Fruit fly (Drosophila melanogaster) whole organism, adult: ENCODE results near the gene Cyp1.

Source experiments
- CG11617 ChIP-seq: fragments of 200-800 bp; sonication (Bioruptor generic); optimal IDR thresholded peaks from 2 replicates; lab custom pipeline; 2017; ENCODE audit warnings: mild to moderate bottlenecking, missing biosample characterization, missing genetic modification reagents, missing genetic modification characterization
- CG12768 ChIP-seq: fragments of 200-800 bp; sonication (Bioruptor generic); optimal IDR thresholded peaks from 2 replicates; lab custom pipeline; 2017; ENCODE audit warnings: missing biosample characterization, missing genetic modification characterization, mild to moderate bottlenecking, moderate library complexity, missing genetic modification reagents
- CG14711 ChIP-seq: fragments of 200-800 bp; sonication (Bioruptor generic); optimal IDR thresholded peaks from 2 replicates; lab custom pipeline; 2018; ENCODE audit warnings: missing biosample characterization, mild to moderate bottlenecking, missing genetic modification characterization, moderate library complexity
- CG1620 ChIP-seq: fragments of 200-800 bp; sonication (Bioruptor generic); optimal IDR thresholded peaks from 2 replicates; lab custom pipeline; 2016; ENCODE audit warnings: missing biosample characterization, missing genetic modification characterization
- CG33017 ChIP-seq: fragments of 200-800 bp; sonication (Bioruptor generic); optimal IDR thresholded peaks from 2 replicates; lab custom pipeline; 2018; ENCODE audit warnings: missing biosample characterization, mild to moderate bottlenecking, missing genetic modification characterization, moderate library complexity
- CG5204 ChIP-seq: fragments of 200-800 bp; sonication (Bioruptor generic); optimal IDR thresholded peaks from 2 replicates; lab custom pipeline; 2016; ENCODE audit warnings: missing biosample characterization, missing genetic modification characterization
- CG7045 ChIP-seq: fragments of 200-800 bp; sonication (Bioruptor generic); optimal IDR thresholded peaks from 2 replicates; lab custom pipeline; 2017; ENCODE audit warnings: missing biosample characterization, mild to moderate bottlenecking, missing genetic modification characterization
- CG7101 ChIP-seq: fragments of 200-800 bp; sonication (Bioruptor generic); optimal IDR thresholded peaks from 2 replicates; lab custom pipeline; 2018; ENCODE audit warnings: missing biosample characterization, mild to moderate bottlenecking, missing genetic modification characterization, moderate library complexity
- Clk ChIP-seq: fragments of 200-800 bp; sonication (Bioruptor generic); optimal IDR thresholded peaks from 2 replicates; lab custom pipeline; 2017; ENCODE audit warnings: missing biosample characterization, missing genetic modification characterization
- Crg-1 ChIP-seq: fragments of 200-800 bp; sonication (Bioruptor generic); optimal IDR thresholded peaks from 2 replicates; lab custom pipeline; 2016; ENCODE audit warnings: missing biosample characterization, missing genetic modification characterization
- Hr96 ChIP-seq: fragments of 200-800 bp; sonication (Bioruptor generic); optimal IDR thresholded peaks from 2 replicates; lab custom pipeline; 2016; ENCODE audit warnings: missing biosample characterization, missing genetic modification characterization
- Mnt ChIP-seq: fragments of 200-800 bp; sonication (Bioruptor generic); optimal IDR thresholded peaks from 2 replicates; lab custom pipeline; 2016; ENCODE audit warnings: missing biosample characterization, mild to moderate bottlenecking, missing genetic modification characterization
- bab1 ChIP-seq: fragments of 200-800 bp; sonication (Bioruptor generic); optimal IDR thresholded peaks from 3 replicates; lab custom pipeline; 2019; ENCODE audit warnings: missing biosample characterization, mild to moderate bottlenecking, missing genetic modification characterization, moderate library complexity
- cic ChIP-seq: fragments of 200-800 bp; sonication (Bioruptor generic); optimal IDR thresholded peaks from 2 replicates; lab custom pipeline; 2017; ENCODE audit warnings: missing biosample characterization, mild to moderate bottlenecking, missing genetic modification characterization, moderate library complexity
- cnc ChIP-seq, 2 experiments: fragments of >200 bp; optimal IDR thresholded peaks; 2 replicates each; lab custom pipeline; 2017
- kay ChIP-seq: fragments of 200-800 bp; sonication (Bioruptor generic); peaks from one replicate; lab custom pipeline; 2016; ENCODE audit warnings: missing biosample characterization, missing genetic modification characterization, borderline replicate concordance
- ovo ChIP-seq: fragments of 200-800 bp; sonication (Bioruptor generic); optimal IDR thresholded peaks from 2 replicates; lab custom pipeline; 2016; ENCODE audit warnings: missing biosample characterization, missing genetic modification characterization
- pad ChIP-seq: fragments of 200-800 bp; sonication (Bioruptor generic); optimal IDR thresholded peaks from 3 replicates; lab custom pipeline; 2017; ENCODE audit warnings: missing biosample characterization, missing genetic modification characterization, mild to moderate bottlenecking, moderate library complexity, missing genetic modification reagents
- tj ChIP-seq: fragments of 200-800 bp; sonication (Bioruptor generic); optimal IDR thresholded peaks from 3 replicates; lab custom pipeline; 2017; ENCODE audit warnings: missing biosample characterization, mild to moderate bottlenecking, missing genetic modification characterization, moderate library complexity
- toe ChIP-seq: fragments of 200-800 bp; sonication (Bioruptor generic); optimal IDR thresholded peaks from 2 replicates; lab custom pipeline; 2016; ENCODE audit warnings: missing biosample characterization, missing genetic modification characterization

Cyp1 gene

DNA sequence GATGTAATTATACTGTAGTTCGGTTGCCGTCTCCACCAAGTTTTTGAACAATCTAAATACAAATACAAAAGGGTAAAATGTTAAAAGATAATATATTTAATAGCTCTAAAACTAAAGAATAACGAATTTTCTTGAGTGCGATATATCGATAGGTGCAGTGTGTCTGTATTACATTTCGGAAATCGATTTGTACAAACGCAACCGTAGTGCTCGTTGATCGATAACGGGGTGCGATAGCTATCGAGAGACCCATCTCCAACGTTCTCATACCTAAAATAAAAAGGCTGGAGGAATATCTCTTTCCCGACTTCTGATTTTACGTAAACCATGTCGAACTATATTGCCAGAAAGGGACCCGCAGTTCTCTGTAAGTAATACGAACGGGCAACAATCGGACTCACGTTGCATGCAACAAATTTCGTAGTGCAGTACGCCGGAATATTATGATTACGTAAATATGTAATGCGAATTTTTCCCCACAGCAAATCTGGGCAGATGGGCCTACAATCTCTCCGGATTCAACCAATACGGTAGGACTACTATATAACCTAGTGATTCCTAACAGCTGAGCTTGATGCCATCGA is 34.0 kb downstream of the Cyp1 start, which contains the start of gene UQCR-14:
Gene UQCR-14 (plus strand): TSS at position 206 of the 584 bp plus-strand sequence.
- TF ChIP-seq CG14711 (tag; lab: Kevin White, UChicago) = peak; percentile 52
- TF ChIP-seq kay (GFP tag; lab: Kevin White, UChicago) = no peak
- no peak for TF ChIP-seq CG5204 (GFP tag; lab: Kevin White, UChicago)
- no peak for TF ChIP-seq ovo
- TF ChIP-seq cic (GFP tag; lab: Kevin White, UChicago) = peak; percentile 25
- no peak for TF ChIP-seq tj
- TF ChIP-seq Crg-1 (GFP tag; lab: Kevin White, UChicago) = peak; percentile 9
- TF ChIP-seq CG33017 (tag; lab: Kevin White, UChicago) = peak; percentile 47
- TF ChIP-seq cnc (optimal IDR thresholded peaks at IDR 0.05; lab: Kevin White, UChicago) = no peak
- peak; percentile 57 for TF ChIP-seq Mnt (GFP tag; lab: Kevin White, UChicago)
- no peak for TF ChIP-seq Clk (GFP tag; lab: Kevin White, UChicago)
- TF ChIP-seq pad = peak; percentile 47
- peak; percentile 24 for TF ChIP-seq CG11617 (GFP tag; lab: Kevin White, UChicago)
- peak; percentile 66 for TF ChIP-seq bab1 (GFP tag; lab: Kevin White, UChicago)
- no peak for TF ChIP-seq CG7045 (GFP tag; lab: Kevin White, UChicago)
- peak; percentile 20 for TF ChIP-seq toe (GFP tag; lab: Kevin White, UChicago)
- TF ChIP-seq Hr96 (GFP tag; lab: Kevin White, UChicago) = no peak
- no peak for TF ChIP-seq CG12768 (GFP tag; lab: Kevin White, UChicago)
- peak; percentile 53 for TF ChIP-seq CG1620 (GFP tag; lab: Kevin White, UChicago)
- peak; percentile 65 for TF ChIP-seq CG7101

DNA sequence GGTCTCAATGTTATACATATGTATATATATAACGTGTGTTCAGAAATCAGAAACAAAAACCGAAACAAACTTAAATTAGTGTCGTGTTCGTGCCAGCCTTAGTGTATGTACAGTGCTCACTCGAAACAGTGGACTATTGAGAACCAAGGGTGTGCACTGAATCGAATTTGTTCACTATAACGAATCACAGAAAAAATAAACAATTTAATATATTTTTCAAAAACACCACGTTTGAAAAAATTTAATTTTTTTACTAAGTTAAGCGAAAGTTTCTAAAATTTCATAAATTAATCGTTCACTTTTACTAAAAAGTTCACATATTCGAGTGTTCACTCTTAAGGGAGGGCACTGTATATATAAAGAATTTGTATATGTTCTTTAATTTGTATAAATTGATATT is 35.0 kb downstream of the Cyp1 start:
- TF ChIP-seq bab1 (GFP tag; lab: Kevin White, UChicago) (peak; percentile 14), tj (no peak), CG1620 (GFP tag; lab: Kevin White, UChicago) (no peak), CG5204 (GFP tag; lab: Kevin White, UChicago) (no peak), ovo (no peak), CG12768 (GFP tag; lab: Kevin White, UChicago) (no peak), cic (GFP tag; lab: Kevin White, UChicago) (no peak), CG7045 (GFP tag; lab: Kevin White, UChicago) (no peak), kay (GFP tag; lab: Kevin White, UChicago) (no peak), CG14711 (tag; lab: Kevin White, UChicago) (peak; percentile 36), pad (peak; percentile 13), CG7101 (peak; percentile 57), CG33017 (tag; lab: Kevin White, UChicago) (peak; percentile 41), CG11617 (GFP tag; lab: Kevin White, UChicago) (peak; percentile 32), Hr96 (GFP tag; lab: Kevin White, UChicago) (no peak), Clk (GFP tag; lab: Kevin White, UChicago) (no peak), Crg-1 (GFP tag; lab: Kevin White, UChicago) (no peak), cnc (optimal IDR thresholded peaks at IDR 0.05; lab: Kevin White, UChicago) (no peak), toe (GFP tag; lab: Kevin White, UChicago) (no peak), Mnt (GFP tag; lab: Kevin White, UChicago) (no peak)

DNA sequence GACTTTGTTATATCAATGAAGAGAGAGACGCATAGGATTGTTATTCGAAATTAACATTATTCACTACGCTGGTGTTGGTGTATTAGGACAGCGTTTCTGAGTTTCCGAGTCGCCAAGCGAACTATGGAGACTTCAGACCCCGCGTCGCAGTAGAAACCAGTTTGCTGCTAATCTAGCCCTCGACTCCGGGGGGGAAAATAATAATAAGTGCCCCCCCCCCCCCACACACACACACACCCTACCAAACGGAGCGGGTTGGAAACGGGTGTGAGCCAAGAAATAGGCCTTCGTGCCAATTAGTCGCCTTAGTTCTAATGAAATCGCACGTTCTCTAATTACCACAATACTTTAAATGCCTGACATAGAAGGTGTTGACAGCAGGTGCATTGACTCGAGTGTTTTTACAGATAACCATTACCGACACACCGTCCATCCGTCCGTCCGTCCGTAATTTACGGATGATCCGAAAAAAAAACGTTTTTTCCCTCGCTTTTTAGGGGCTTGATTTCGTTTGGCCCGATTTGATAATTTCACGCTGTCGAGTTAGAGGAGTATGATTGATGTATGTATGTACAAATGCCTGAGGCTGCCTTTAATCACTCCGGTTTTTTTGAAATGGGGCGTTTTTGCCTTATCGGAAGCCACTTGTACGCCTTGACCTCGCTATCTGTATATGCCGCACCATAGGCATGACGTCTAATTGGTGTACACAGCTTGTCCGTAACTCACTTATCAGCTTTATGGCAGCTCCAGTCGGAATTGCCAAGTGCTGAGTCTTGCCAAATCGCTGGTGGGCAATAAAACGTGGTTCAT is 38.2 kb downstream of the Cyp1 start:
- TF ChIP-seq Clk (GFP tag; lab: Kevin White, UChicago) (no peak), Mnt (GFP tag; lab: Kevin White, UChicago) (peak; percentile 61), CG12768 (GFP tag; lab: Kevin White, UChicago) (no peak), kay (GFP tag; lab: Kevin White, UChicago) (peak; percentile 7), tj (peak; percentile 34), ovo (peak; percentile 25), CG5204 (GFP tag; lab: Kevin White, UChicago) (no peak)

DNA sequence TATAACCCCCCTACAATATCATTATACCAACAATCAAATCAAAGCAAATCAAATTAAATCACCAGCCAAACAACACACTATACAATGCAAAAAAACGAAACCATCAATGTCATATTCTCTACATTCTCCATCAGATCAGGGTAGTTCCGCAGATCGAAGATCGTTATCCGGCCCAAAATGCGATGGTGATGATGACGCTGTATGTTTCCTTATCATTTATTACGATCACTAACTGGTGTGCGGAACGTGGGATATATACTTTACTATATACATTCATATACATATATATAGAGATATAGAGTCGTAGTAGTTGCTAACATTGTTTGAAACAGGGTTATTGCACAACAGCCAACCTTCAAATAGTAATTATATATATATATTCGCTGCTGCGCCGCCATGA is 38.9 kb downstream of the Cyp1 start:
- peak; percentile 63 for TF ChIP-seq kay (GFP tag; lab: Kevin White, UChicago)
- TF ChIP-seq cnc (optimal IDR thresholded peaks at IDR 0.05; lab: Kevin White, UChicago) = no peak

DNA sequence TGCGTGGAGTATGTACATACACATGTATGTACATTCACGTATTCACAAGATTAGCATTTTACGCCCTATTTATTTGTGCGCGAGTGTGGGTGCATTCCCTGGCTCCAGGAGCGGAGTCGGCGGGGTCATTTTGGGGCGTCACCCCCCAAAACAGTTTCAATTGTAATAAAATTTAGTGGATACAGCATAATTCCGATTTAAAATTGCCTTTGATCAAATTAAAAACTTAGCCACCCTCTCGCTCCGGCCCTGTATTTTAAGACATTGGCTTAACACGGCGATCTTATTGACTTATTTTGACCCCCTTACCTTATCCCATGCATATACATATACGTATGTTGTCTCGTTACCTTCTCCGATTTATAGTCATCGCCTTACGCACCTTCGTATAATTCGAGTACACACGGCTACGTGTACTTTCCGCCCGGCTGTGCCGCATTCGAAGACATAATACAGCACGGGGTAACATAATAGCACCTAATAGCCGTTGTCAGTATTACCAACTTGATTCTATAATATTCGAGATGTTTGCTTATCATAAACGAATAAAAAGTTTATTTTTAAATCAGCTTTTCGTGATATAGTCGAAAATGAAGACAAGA is 40.7 kb downstream of the Cyp1 start:
- peak; percentile 12 for TF ChIP-seq CG5204 (GFP tag; lab: Kevin White, UChicago)
- no peak for TF ChIP-seq Mnt (GFP tag; lab: Kevin White, UChicago)
- TF ChIP-seq CG1620 (GFP tag; lab: Kevin White, UChicago) = peak; percentile 11
- TF ChIP-seq CG7045 (GFP tag; lab: Kevin White, UChicago) = peak; percentile 49
- peak; percentile 83 for TF ChIP-seq CG7101
- TF ChIP-seq CG14711 (tag; lab: Kevin White, UChicago) = peak; percentile 67
- peak; percentile 81 for TF ChIP-seq CG12768 (GFP tag; lab: Kevin White, UChicago)
- TF ChIP-seq ovo = no peak
- peak; percentile 74 for TF ChIP-seq toe (GFP tag; lab: Kevin White, UChicago)
- TF ChIP-seq cic (GFP tag; lab: Kevin White, UChicago) = no peak
- peak; percentile 63 for TF ChIP-seq CG33017 (tag; lab: Kevin White, UChicago)
- TF ChIP-seq bab1 (GFP tag; lab: Kevin White, UChicago) = peak; percentile 32
- peak; percentile 50 for TF ChIP-seq Crg-1 (GFP tag; lab: Kevin White, UChicago)
- peak; percentile 45 for TF ChIP-seq kay (GFP tag; lab: Kevin White, UChicago)
- peak; percentile 58 for TF ChIP-seq pad
- TF ChIP-seq tj = no peak
- no peak for TF ChIP-seq Hr96 (GFP tag; lab: Kevin White, UChicago)
- TF ChIP-seq cnc (optimal IDR thresholded peaks at IDR 0.05; lab: Kevin White, UChicago) = no peak
- no peak for TF ChIP-seq CG11617 (GFP tag; lab: Kevin White, UChicago)
- TF ChIP-seq Clk (GFP tag; lab: Kevin White, UChicago) = no peak
